Worm (Caenorhabditis elegans) whole organism, L2 larva: ENCODE data around the gene F21C10.9.

Experiments used
- C34F6.9 ChIP-seq: fragments of 150-350 bp; optimal IDR thresholded peaks from 2 replicates; lab custom pipeline; 2014; ENCODE audit warnings: missing biosample characterization, missing genetic modification characterization
- F13H6.1 ChIP-seq: sonication (generic microtip); optimal IDR thresholded peaks from 2 replicates; lab custom pipeline; 2016; ENCODE audit warnings: missing genetic modification characterization, missing compliant biosample characterization
- Y55F3AM.14 ChIP-seq: fragments of 200-800 bp; sonication (Bioruptor generic); optimal IDR thresholded peaks from 2 replicates; lab custom pipeline; 2018; ENCODE audit warnings: mild to moderate bottlenecking, missing genetic modification characterization, missing compliant biosample characterization
- ZK546.5 ChIP-seq: sonication (generic microtip); optimal IDR thresholded peaks from 2 replicates; lab custom pipeline; 2017; ENCODE audit warnings: missing biosample characterization, missing genetic modification characterization
- alr-1 ChIP-seq: fragments of 150-350 bp; optimal IDR thresholded peaks from 2 replicates; lab custom pipeline; 2014; ENCODE audit warnings: missing biosample characterization, missing genetic modification characterization
- aly-2 ChIP-seq: fragments of 150-350 bp; optimal IDR thresholded peaks from 2 replicates; lab custom pipeline; 2014; ENCODE audit warnings: missing biosample characterization, missing genetic modification characterization
- blmp-1 ChIP-seq: sonication (generic microtip); optimal IDR thresholded peaks from 2 replicates; lab custom pipeline; 2017; ENCODE audit warnings: missing genetic modification characterization, mild to moderate bottlenecking, missing compliant biosample characterization, antibody characterized with exemption, moderate library complexity; ENCODE audit not compliant: insufficient read depth
- ceh-82 ChIP-seq: fragments of 150-350 bp; optimal IDR thresholded peaks from 2 replicates; lab custom pipeline; 2014; ENCODE audit warnings: missing biosample characterization, missing genetic modification characterization
- crh-2 ChIP-seq: sonication (generic microtip); optimal IDR thresholded peaks from 2 replicates; lab custom pipeline; 2017; ENCODE audit warnings: missing biosample characterization, missing genetic modification characterization
- dmd-4 ChIP-seq: sonication (generic microtip); optimal IDR thresholded peaks from 2 replicates; lab custom pipeline; 2017; ENCODE audit warnings: missing biosample characterization, missing genetic modification characterization
- egl-27 ChIP-seq: sonication (generic microtip); optimal IDR thresholded peaks from 3 replicates; lab custom pipeline; 2017; ENCODE audit warnings: missing biosample characterization, missing genetic modification reagents, missing genetic modification characterization
- elt-3 ChIP-seq: sonication (generic microtip); optimal IDR thresholded peaks from 2 replicates; lab custom pipeline; 2017; ENCODE audit warnings: missing biosample characterization, missing genetic modification characterization
- fos-1 ChIP-seq: fragments of 150-350 bp; optimal IDR thresholded peaks from 2 replicates; lab custom pipeline; 2014; ENCODE audit warnings: missing biosample characterization, missing genetic modification characterization
- gmeb-1 ChIP-seq: fragments of 150-350 bp; optimal IDR thresholded peaks from 2 replicates; lab custom pipeline; 2014; ENCODE audit warnings: missing biosample characterization, missing genetic modification characterization
- lin-11 ChIP-seq: fragments of 150-350 bp; sonication (generic microtip); optimal IDR thresholded peaks from 2 replicates; lab custom pipeline; 2014; ENCODE audit warnings: missing biosample characterization, missing genetic modification characterization, inconsistent platforms, mixed read lengths
- lin-13 ChIP-seq: fragments of 150-350 bp; optimal IDR thresholded peaks from 2 replicates; lab custom pipeline; 2014; ENCODE audit warnings: missing biosample characterization, missing genetic modification reagents, missing genetic modification characterization
- lsy-2 ChIP-seq, 2 experiments: fragments of 150-350 bp in 1 of 2; sonication (generic microtip) in 1 of 2; optimal IDR thresholded peaks; 2 replicates each; lab custom pipeline; 2014 to 2017; ENCODE audit warnings: missing biosample characterization in 2 of 2, missing genetic modification characterization in 2 of 2
- mab-5 ChIP-seq: fragments of 150-350 bp; optimal IDR thresholded peaks from 2 replicates; lab custom pipeline; 2014; ENCODE audit warnings: missing biosample characterization, missing genetic modification characterization
- mdl-1 ChIP-seq, 2 experiments: fragments of 150-350 bp in 1 of 2; sonication (generic microtip) in 1 of 2; optimal IDR thresholded peaks; 2 replicates each; lab custom pipeline; 2017; ENCODE audit warnings: missing biosample characterization in 2 of 2, missing genetic modification characterization in 2 of 2
- nhr-10 ChIP-seq: sonication (generic microtip); optimal IDR thresholded peaks from 2 replicates; lab custom pipeline; 2017; ENCODE audit warnings: missing biosample characterization, missing genetic modification characterization
- nhr-12 ChIP-seq: fragments of 150-350 bp; optimal IDR thresholded peaks from 2 replicates; lab custom pipeline; 2014; ENCODE audit warnings: missing biosample characterization, missing genetic modification characterization
- nhr-129 ChIP-seq: fragments of 150-350 bp; optimal IDR thresholded peaks from 2 replicates; lab custom pipeline; 2014; ENCODE audit warnings: missing biosample characterization, missing genetic modification characterization
- nhr-21 ChIP-seq: fragments of 150-350 bp; optimal IDR thresholded peaks from 2 replicates; lab custom pipeline; 2014; ENCODE audit warnings: missing biosample characterization, missing genetic modification characterization
- nhr-25 ChIP-seq: fragments of 150-350 bp; sonication (generic microtip); optimal IDR thresholded peaks from 3 replicates; lab custom pipeline; 2014; ENCODE audit warnings: missing biosample characterization, missing genetic modification characterization
- nhr-6 ChIP-seq: fragments of 150-350 bp; optimal IDR thresholded peaks from 2 replicates; lab custom pipeline; 2014; ENCODE audit warnings: missing biosample characterization, missing genetic modification characterization
- peb-1 ChIP-seq: fragments of 150-350 bp; optimal IDR thresholded peaks from 2 replicates; lab custom pipeline; 2014; ENCODE audit warnings: missing biosample characterization, missing genetic modification characterization
- sem-4 ChIP-seq: fragments of 150-350 bp; optimal IDR thresholded peaks from 2 replicates; lab custom pipeline; 2014; ENCODE audit warnings: missing biosample characterization, missing genetic modification reagents, missing genetic modification characterization
- skn-1 ChIP-seq: sonication (generic microtip); optimal IDR thresholded peaks from 2 replicates; lab custom pipeline; 2017; ENCODE audit warnings: missing biosample characterization, missing genetic modification characterization
- sma-3 ChIP-seq: sonication (generic microtip); optimal IDR thresholded peaks from 2 replicates; lab custom pipeline; 2016; ENCODE audit warnings: missing genetic modification reagents, missing genetic modification characterization, missing compliant biosample characterization
- sma-9 ChIP-seq, 2 experiments: fragments of 150-350 bp in 1 of 2; sonication (generic microtip) in 1 of 2; optimal IDR thresholded peaks; 2 replicates each; lab custom pipeline; 2014 to 2016; ENCODE audit warnings: missing genetic modification characterization in 2 of 2, mild to moderate bottlenecking in 1 of 2, missing biosample characterization in 1 of 2, missing compliant biosample characterization in 1 of 2, missing genetic modification reagents in 1 of 2, moderate library complexity in 1 of 2
- snpc-4 ChIP-seq: fragments of 150-350 bp; optimal IDR thresholded peaks from 2 replicates; lab custom pipeline; 2014; ENCODE audit warnings: missing biosample characterization, missing genetic modification characterization
- unc-55 ChIP-seq: fragments of 150-350 bp; sonication (generic microtip); optimal IDR thresholded peaks from 3 replicates; lab custom pipeline; 2014; ENCODE audit warnings: missing biosample characterization, missing genetic modification reagents, missing genetic modification characterization
- zag-1 ChIP-seq: fragments of 150-350 bp; optimal IDR thresholded peaks from 2 replicates; lab custom pipeline; 2014; ENCODE audit warnings: missing biosample characterization, missing genetic modification characterization
- ztf-11 ChIP-seq: sonication (generic microtip); optimal IDR thresholded peaks from 2 replicates; lab custom pipeline; 2017; ENCODE audit warnings: missing biosample characterization, missing genetic modification characterization
- ztf-4 ChIP-seq: fragments of 150-350 bp; optimal IDR thresholded peaks from 2 replicates; lab custom pipeline; 2014; ENCODE audit warnings: missing biosample characterization, missing genetic modification characterization

F21C10.9 gene

DNA sequence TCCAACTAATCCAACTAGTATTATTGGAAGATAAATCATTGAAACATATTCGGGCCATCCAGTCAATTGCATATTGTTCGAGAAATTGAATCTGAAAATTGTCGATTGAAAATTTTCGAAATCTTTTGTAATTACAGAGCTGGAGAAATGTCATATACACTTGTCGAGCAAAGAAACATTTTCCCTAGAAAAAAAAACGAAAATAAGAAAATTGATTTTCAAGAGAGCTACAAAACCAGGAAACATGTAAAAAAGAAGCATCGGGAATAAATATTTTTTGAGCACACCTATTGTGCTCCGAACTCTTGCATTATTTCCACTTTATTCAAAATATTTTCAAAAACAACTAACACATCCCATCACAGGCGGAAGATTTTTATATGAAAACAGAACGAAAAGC is 2.6 kb upstream of the F21C10.9 start, which contains the start of gene frpr-6:
Gene frpr-6 (minus strand): TSS at position 101 of the 400 bp plus-strand sequence.
- no peak for TF ChIP-seq skn-1 (tag; lab: Kevin White, UChicago)
- TF ChIP-seq mab-5: no peak
- TF ChIP-seq ztf-4 (tag; lab: Kevin White, UChicago): no peak
- no peak for TF ChIP-seq lin-11 (tag; lab: Kevin White, UChicago)
- TF ChIP-seq elt-3: no peak
- no peak for TF ChIP-seq ceh-82 (tag; lab: Kevin White, UChicago)
- TF ChIP-seq fos-1 (tag; lab: Kevin White, UChicago): no peak
- TF ChIP-seq nhr-21 (tag; lab: Kevin White, UChicago): no peak
- TF ChIP-seq nhr-25 (tag; lab: Kevin White, UChicago): no peak
- no peak for TF ChIP-seq lsy-2 (tag; optimal IDR thresholded peaks at IDR 0.05; lab: Kevin White, UChicago)
- TF ChIP-seq, all 48 proteins: peak for 0

- TF ChIP-seq fos-1 (tag; lab: Kevin White, UChicago) (no peak), nhr-129 (tag; lab: Kevin White, UChicago) (peak; percentile 38)
- TF ChIP-seq, all 48 proteins: peak for 1
Observed at ce11 chrV:9097213-9097612, 1.3 kb downstream of the F21C10.9 start.

- TF ChIP-seq alr-1 (tag; lab: Kevin White, UChicago) (no peak), C34F6.9 (no peak), zag-1 (tag; lab: Kevin White, UChicago) (no peak), nhr-6 (no peak), skn-1 (tag; lab: Kevin White, UChicago) (no peak), crh-2 (no peak), nhr-10 (no peak), mab-5 (no peak), ZK546.5 (no peak)
Observed at ce11 chrV:9096674-9097073, 1.8 kb downstream of the F21C10.9 start.

- TF ChIP-seq ztf-11: no peak
- peak; percentile 96 for TF ChIP-seq nhr-21 (tag; lab: Kevin White, UChicago)
- TF ChIP-seq nhr-12 (tag; lab: Kevin White, UChicago): no peak
- no peak for TF ChIP-seq ZK546.5
- peak; percentile 99 for TF ChIP-seq sma-9 (GFP tag; optimal IDR thresholded peaks at IDR 0.05; lab: Kevin White, UChicago)
- TF ChIP-seq sma-9 (tag; optimal IDR thresholded peaks at IDR 0.05; lab: Kevin White, UChicago): peak; percentile 34
- peak; percentile 86 for TF ChIP-seq ztf-4 (tag; lab: Kevin White, UChicago)
- TF ChIP-seq snpc-4: peak; percentile 68
- no peak for TF ChIP-seq dmd-4
- TF ChIP-seq peb-1 (tag; lab: Kevin White, UChicago): no peak
- peak; percentile 72 for TF ChIP-seq blmp-1
- peak; percentile 85 for TF ChIP-seq nhr-6
- peak; percentile 96 for TF ChIP-seq F13H6.1
- TF ChIP-seq mdl-1 (tag; optimal IDR thresholded peaks at IDR 0.05; lab: Kevin White, UChicago): peak; percentile 63 to 89
- TF ChIP-seq C34F6.9: peak; percentile 86
- peak; percentile 97 for TF ChIP-seq nhr-25 (tag; lab: Kevin White, UChicago)
- TF ChIP-seq crh-2: peak; percentile 88
- peak; percentile 73 for TF ChIP-seq lin-13 (GFP tag; lab: Kevin White, UChicago)
- peak; percentile 73 for TF ChIP-seq gmeb-1 (tag; lab: Kevin White, UChicago)
- TF ChIP-seq elt-3: no peak
- TF ChIP-seq fos-1 (tag; lab: Kevin White, UChicago): peak; percentile 70
- TF ChIP-seq nhr-129 (tag; lab: Kevin White, UChicago): peak; percentile 88
- TF ChIP-seq skn-1 (tag; lab: Kevin White, UChicago): no peak
- peak in 1 of 2 experiments; percentile 85 for TF ChIP-seq lsy-2 (tag; optimal IDR thresholded peaks at IDR 0.05; lab: Kevin White, UChicago)
- peak; percentile 93 for TF ChIP-seq sma-3 (GFP tag; lab: Kevin White, UChicago)
- peak; percentile 77 for TF ChIP-seq sem-4 (tag; lab: Kevin White, UChicago)
- TF ChIP-seq Y55F3AM.14 (GFP tag; lab: Kevin White, UChicago): peak; percentile 88
- no peak for TF ChIP-seq nhr-10
- TF ChIP-seq mab-5: peak; percentile 17
- TF ChIP-seq aly-2 (tag; lab: Kevin White, UChicago): no peak
- TF ChIP-seq unc-55 (GFP tag; lab: Kevin White, UChicago): peak; percentile 29
- peak; percentile 85 for TF ChIP-seq egl-27 (tag; lab: Kevin White, UChicago)
Observed at ce11 chrV:9095613-9096317, 2.7 kb downstream of the F21C10.9 start, which contains the start of gene F21C10.10. F21C10.10 (plus strand) TSS chrV:9096267.
